Fruit fly (Drosophila melanogaster) whole organism, embryonic: ENCODE measurements around the gene tho2.

ENCODE experiments used
- Adf1 ChIP-seq: fragments of 200-800 bp; sonication (Bioruptor generic); IDR thresholded peaks from 2 replicates; pipeline ENCODE4 v1.3.6; 2022; ENCODE audit warnings: missing biosample characterization, missing genetic modification characterization
- Blimp-1 ChIP-seq: fragments of 200-800 bp; sonication (Bioruptor generic); optimal IDR thresholded peaks from 3 replicates; lab custom pipeline; 2018; ENCODE audit warnings: missing biosample characterization, missing genetic modification characterization, mild to moderate bottlenecking, moderate library complexity, missing genetic modification reagents
- CG10979 ChIP-seq: fragments of 200-800 bp; sonication (Bioruptor generic); optimal IDR thresholded peaks from 2 replicates; lab custom pipeline; 2018; ENCODE audit warnings: missing biosample characterization, mild to moderate bottlenecking, missing genetic modification characterization, moderate library complexity
- CG11723 ChIP-seq: fragments of 200-800 bp; sonication (Bioruptor generic); optimal IDR thresholded peaks from 2 replicates; lab custom pipeline; 2017; ENCODE audit warnings: missing biosample characterization, mild to moderate bottlenecking, missing genetic modification characterization
- CG14014 ChIP-seq: fragments of 200-800 bp; sonication (Bioruptor generic); IDR thresholded peaks from 2 replicates; pipeline ENCODE4 v1.3.6; 2022; ENCODE audit warnings: missing biosample characterization, missing genetic modification characterization
- CG16863 ChIP-seq: fragments of 200-800 bp; sonication (Bioruptor generic); optimal IDR thresholded peaks from 3 replicates; lab custom pipeline; 2016; ENCODE audit warnings: missing biosample characterization, missing genetic modification characterization
- CG17328 ChIP-seq: fragments of 200-800 bp; sonication (Bioruptor generic); IDR thresholded peaks from 2 replicates; pipeline ENCODE4 v1.3.6; 2022; ENCODE audit warnings: missing biosample characterization, missing genetic modification characterization
- CG2712 ChIP-seq: fragments of 200-800 bp; optimal IDR thresholded peaks from 3 replicates; lab custom pipeline; 2019; ENCODE audit warnings: missing biosample characterization, mild to moderate bottlenecking, missing genetic modification characterization, moderate library complexity
- CG30403 ChIP-seq: fragments of 200-800 bp; sonication (Bioruptor generic); optimal IDR thresholded peaks from 3 replicates; lab custom pipeline; 2016; ENCODE audit warnings: missing biosample characterization, missing genetic modification characterization
- CG32532 ChIP-seq: fragments of 200-800 bp; sonication (Bioruptor generic); IDR thresholded peaks from 2 replicates; pipeline ENCODE4 v1.3.6; 2022; ENCODE audit warnings: missing biosample characterization, missing genetic modification characterization
- CG34376 ChIP-seq: fragments of 200-800 bp; sonication (Bioruptor generic); optimal IDR thresholded peaks from 2 replicates; lab custom pipeline; 2018; ENCODE audit warnings: missing biosample characterization, mild to moderate bottlenecking, missing genetic modification characterization
- CG3847 ChIP-seq: fragments of 200-800 bp; sonication (Bioruptor generic); IDR thresholded peaks from 2 replicates; pipeline ENCODE4 v1.3.6; 2022; ENCODE audit warnings: missing biosample characterization, missing genetic modification characterization
- CG42726 ChIP-seq: fragments of 200-800 bp; sonication (Bioruptor generic); IDR thresholded peaks from 2 replicates; pipeline ENCODE4 v1.3.6; 2022; ENCODE audit warnings: missing biosample characterization, missing genetic modification characterization; ENCODE audit not compliant: partially characterized antibody
- CG4404 ChIP-seq: fragments of 200-800 bp; sonication (Bioruptor generic); IDR thresholded peaks from 2 replicates; pipeline ENCODE4 v1.3.6; 2022; ENCODE audit warnings: missing biosample characterization, missing genetic modification characterization
- CG4730 ChIP-seq: fragments of 200-800 bp; sonication (Bioruptor generic); IDR thresholded peaks from 2 replicates; pipeline ENCODE4 v1.3.6; 2022; ENCODE audit warnings: missing biosample characterization, missing genetic modification characterization
- CG4854 ChIP-seq: fragments of 200-800 bp; sonication (Bioruptor generic); optimal IDR thresholded peaks from 2 replicates; lab custom pipeline; 2016; ENCODE audit warnings: missing biosample characterization, missing genetic modification characterization, inconsistent platforms
- CG7271 ChIP-seq: fragments of 200-800 bp; sonication (Bioruptor generic); optimal IDR thresholded peaks from 2 replicates; lab custom pipeline; 2018; ENCODE audit warnings: missing biosample characterization, mild to moderate bottlenecking, missing genetic modification characterization, moderate library complexity
- CG7987 ChIP-seq: fragments of 200-800 bp; sonication (Bioruptor generic); optimal IDR thresholded peaks from 2 replicates; lab custom pipeline; 2018; ENCODE audit warnings: missing biosample characterization, mild to moderate bottlenecking, missing genetic modification characterization, moderate library complexity
- CG8089 ChIP-seq: fragments of 200-800 bp; sonication (Bioruptor generic); optimal IDR thresholded peaks from 3 replicates; lab custom pipeline; 2016; ENCODE audit warnings: missing biosample characterization, missing genetic modification characterization
- CHES-1-like ChIP-seq: fragments of 200-800 bp; sonication (Bioruptor generic); optimal IDR thresholded peaks from 2 replicates; lab custom pipeline; 2016; ENCODE audit warnings: missing biosample characterization, missing genetic modification characterization
- D19A ChIP-seq: fragments of 200-800 bp; optimal IDR thresholded peaks from 3 replicates; lab custom pipeline; 2019; ENCODE audit warnings: missing biosample characterization, mild to moderate bottlenecking, missing genetic modification characterization, moderate library complexity
- Eip74EF ChIP-seq, 2 experiments: fragments of 200-800 bp in 1 of 2; fragments of >200 bp in 1 of 2; sonication (Bioruptor generic) in 1 of 2; optimal IDR thresholded peaks; 2 replicates each; lab custom pipeline; 2017 to 2019; ENCODE audit warnings: missing biosample characterization in 2 of 2, missing genetic modification characterization in 2 of 2, mild to moderate bottlenecking in 1 of 2, moderate library complexity in 1 of 2
- Fer3 ChIP-seq: fragments of 200-800 bp; sonication (Bioruptor generic); optimal IDR thresholded peaks from 2 replicates; lab custom pipeline; 2018; ENCODE audit warnings: missing biosample characterization, mild to moderate bottlenecking, missing genetic modification characterization, moderate library complexity
- HLH54F ChIP-seq: fragments of 200-800 bp; sonication (Bioruptor generic); optimal IDR thresholded peaks from 3 replicates; lab custom pipeline; 2016; ENCODE audit warnings: missing biosample characterization, missing genetic modification characterization
- Hand ChIP-seq: fragments of 200-800 bp; sonication (Bioruptor generic); optimal IDR thresholded peaks from 2 replicates; lab custom pipeline; 2017; ENCODE audit warnings: mild to moderate bottlenecking, missing biosample characterization, missing genetic modification reagents, missing genetic modification characterization
- Hr3 ChIP-seq: fragments of 200-800 bp; sonication (Bioruptor generic); optimal IDR thresholded peaks from 3 replicates; lab custom pipeline; 2016; ENCODE audit warnings: missing biosample characterization, missing genetic modification characterization
- NFAT ChIP-seq: fragments of 200-800 bp; sonication (Bioruptor generic); IDR thresholded peaks from 2 replicates; pipeline ENCODE4 v1.3.6; 2022; ENCODE audit warnings: missing biosample characterization, missing genetic modification characterization
- NK7.1 ChIP-seq: fragments of 200-800 bp; sonication (Bioruptor generic); optimal IDR thresholded peaks from 3 replicates; lab custom pipeline; 2016; ENCODE audit warnings: missing biosample characterization, missing genetic modification characterization
- Nf-YC ChIP-seq: fragments of 200-800 bp; optimal IDR thresholded peaks from 3 replicates; lab custom pipeline; 2019; ENCODE audit warnings: missing biosample characterization, mild to moderate bottlenecking, missing genetic modification characterization, moderate library complexity
- PHDP ChIP-seq: fragments of 200-800 bp; sonication (Bioruptor generic); optimal IDR thresholded peaks from 3 replicates; lab custom pipeline; 2018; ENCODE audit warnings: missing biosample characterization, mild to moderate bottlenecking, missing genetic modification characterization, moderate library complexity
- Sin3A ChIP-seq: fragments of >200 bp; optimal IDR thresholded peaks from 2 replicates; lab custom pipeline; 2018
- Vsx1 ChIP-seq: fragments of 200-800 bp; sonication (Bioruptor generic); optimal IDR thresholded peaks from 2 replicates; lab custom pipeline; 2017; ENCODE audit warnings: missing biosample characterization, mild to moderate bottlenecking, missing genetic modification characterization, missing genetic modification reagents
- bigmax ChIP-seq: fragments of 200-800 bp; sonication (Bioruptor generic); optimal IDR thresholded peaks from 2 replicates; lab custom pipeline; 2018; ENCODE audit warnings: missing biosample characterization, mild to moderate bottlenecking, missing genetic modification characterization
- cad ChIP-seq: fragments of >200 bp; optimal IDR thresholded peaks from 2 replicates; lab custom pipeline; 2017; ENCODE audit warnings: missing biosample characterization, missing genetic modification characterization
- chinmo ChIP-seq: fragments of 200-800 bp; sonication (Bioruptor generic); IDR thresholded peaks from 4 replicates; pipeline ENCODE4 v1.3.6; 2022; ENCODE audit warnings: missing biosample characterization, missing genetic modification characterization; ENCODE audit not compliant: partially characterized antibody
- crc ChIP-seq: fragments of 200-800 bp; sonication (Bioruptor generic); optimal IDR thresholded peaks from 2 replicates; lab custom pipeline; 2016; ENCODE audit warnings: missing biosample characterization, missing genetic modification characterization
- dmrt11E ChIP-seq: fragments of 200-800 bp; sonication (Bioruptor generic); optimal IDR thresholded peaks from 3 replicates; lab custom pipeline; 2018; ENCODE audit warnings: missing biosample characterization, mild to moderate bottlenecking, missing genetic modification characterization, moderate library complexity
- ems ChIP-seq: fragments of 200-800 bp; sonication (Bioruptor generic); optimal IDR thresholded peaks from 3 replicates; lab custom pipeline; 2016; ENCODE audit warnings: missing biosample characterization, missing genetic modification characterization
- gce ChIP-seq: fragments of 200-800 bp; sonication (Bioruptor generic); IDR thresholded peaks from 3 replicates; pipeline ENCODE4 v1.3.6; 2022; ENCODE audit warnings: missing biosample characterization, missing genetic modification characterization
- gfzf ChIP-seq: fragments of 200-800 bp; sonication (Bioruptor generic); optimal IDR thresholded peaks from 2 replicates; lab custom pipeline; 2016; ENCODE audit warnings: missing biosample characterization, mild to moderate bottlenecking, missing genetic modification characterization, moderate library complexity
- grau ChIP-seq: fragments of 200-800 bp; optimal IDR thresholded peaks from 3 replicates; lab custom pipeline; 2019; ENCODE audit warnings: missing biosample characterization, mild to moderate bottlenecking, missing genetic modification characterization, moderate library complexity
- kni ChIP-seq: fragments of 200-800 bp; sonication (Bioruptor generic); optimal IDR thresholded peaks from 3 replicates; lab custom pipeline; 2017; ENCODE audit warnings: mild to moderate bottlenecking, missing biosample characterization, missing genetic modification reagents, missing genetic modification characterization
- lola ChIP-seq, 3 experiments: fragments of >200 bp in 2 of 3; fragments of 200-800 bp in 1 of 3; sonication (Bioruptor generic) in 1 of 3; optimal IDR thresholded peaks; 2 replicates each; lab custom pipeline; 2017 to 2019; ENCODE audit warnings: missing biosample characterization in 3 of 3, missing genetic modification characterization in 3 of 3, mild to moderate bottlenecking in 1 of 3, moderate library complexity in 1 of 3
- maf-S ChIP-seq: fragments of 200-800 bp; sonication (Bioruptor generic); optimal IDR thresholded peaks from 2 replicates; lab custom pipeline; 2016; ENCODE audit warnings: missing biosample characterization, missing genetic modification characterization
- mld ChIP-seq: fragments of 200-800 bp; sonication (Bioruptor generic); IDR thresholded peaks from 3 replicates; pipeline ENCODE4 v1.3.6; 2022; ENCODE audit warnings: missing biosample characterization, missing genetic modification characterization; ENCODE audit not compliant: partially characterized antibody
- peb ChIP-seq: fragments of 200-800 bp; sonication (Bioruptor generic); IDR thresholded peaks from 2 replicates; pipeline ENCODE4 v1.3.6; 2022; ENCODE audit warnings: missing biosample characterization, missing genetic modification characterization
- slp2 ChIP-seq: fragments of 200-800 bp; sonication (Bioruptor generic); optimal IDR thresholded peaks from 2 replicates; lab custom pipeline; 2016; ENCODE audit warnings: missing biosample characterization, missing genetic modification characterization
- sna ChIP-seq: fragments of 200-800 bp; sonication (Bioruptor generic); IDR thresholded peaks from 2 replicates; pipeline ENCODE4 v1.3.6; 2022; ENCODE audit warnings: missing biosample characterization, missing genetic modification characterization; ENCODE audit not compliant: partially characterized antibody
- stwl ChIP-seq: fragments of 200-800 bp; sonication (Bioruptor generic); optimal IDR thresholded peaks from 3 replicates; lab custom pipeline; 2018; ENCODE audit warnings: missing biosample characterization, mild to moderate bottlenecking, missing genetic modification characterization, moderate library complexity
- tin ChIP-seq: fragments of 200-800 bp; sonication (Bioruptor generic); optimal IDR thresholded peaks from 3 replicates; lab custom pipeline; 2016; ENCODE audit warnings: missing biosample characterization, missing genetic modification characterization
- vfl ChIP-seq: fragments of 200-800 bp; sonication (Bioruptor generic); optimal IDR thresholded peaks from 2 replicates; lab custom pipeline; 2016; ENCODE audit warnings: missing biosample characterization, missing genetic modification characterization

The tho2 gene

DNA sequence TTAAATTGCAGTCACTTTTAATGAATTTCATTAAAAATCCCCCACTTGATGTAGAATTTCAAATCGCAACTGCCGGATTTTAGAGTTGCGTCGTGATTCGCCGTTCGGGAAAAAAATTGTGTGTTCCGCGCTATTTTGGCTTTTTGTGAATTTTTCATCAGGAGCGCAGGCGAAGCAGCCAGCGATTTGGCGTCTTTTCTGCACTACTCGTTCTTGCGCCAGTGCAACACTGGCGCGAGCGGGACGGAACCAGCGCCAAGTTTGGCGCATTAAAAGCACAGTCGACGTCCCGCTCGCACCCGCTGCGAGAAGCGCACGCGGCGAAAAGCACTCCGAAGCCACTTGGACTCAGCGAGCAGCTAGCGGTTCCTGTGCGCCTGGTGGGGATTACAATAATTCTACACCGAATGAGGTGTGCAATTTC is 48.4 kb upstream of the tho2 start (continued):
- TF ChIP-seq bigmax (GFP tag; lab: Kevin White, UChicago), result peak; percentile 18
- TF ChIP-seq peb, result no peak
- TF ChIP-seq Eip74EF (GFP tag; optimal IDR thresholded peaks at IDR 0.05; lab: Kevin White, UChicago), result peak in 1 of 2 experiments; percentile 82
- TF ChIP-seq CG7271 (tag; lab: Kevin White, UChicago), result no peak
- TF ChIP-seq kni, result peak; percentile 87
- peak; percentile 26 for TF ChIP-seq vfl
- TF ChIP-seq PHDP (tag; lab: Kevin White, UChicago), result peak; percentile 21
- TF ChIP-seq CG32532, result no peak
- peak; percentile 34 for TF ChIP-seq NK7.1
- peak; percentile 22 for TF ChIP-seq CG10979 (tag; lab: Kevin White, UChicago)
- TF ChIP-seq slp2 (GFP tag; lab: Kevin White, UChicago), result no peak
- TF ChIP-seq Hand, result no peak
- peak; percentile 37 for TF ChIP-seq ems (GFP tag; lab: Kevin White, UChicago)
- TF ChIP-seq CG16863 (GFP tag; lab: Kevin White, UChicago), result no peak
- TF ChIP-seq Fer3, result peak; percentile 28
- no peak for TF ChIP-seq CG3847
- peak; percentile 57 for TF ChIP-seq gfzf (GFP tag; lab: Kevin White, UChicago)
- TF ChIP-seq tin, result no peak
- TF ChIP-seq CG4404, result no peak
- TF ChIP-seq chinmo (GFP tag; lab: Robert Waterston, UW), result no peak
- peak; percentile 84 for TF ChIP-seq CG34376 (GFP tag; lab: Kevin White, UChicago)
- TF ChIP-seq CG4854 (GFP tag; lab: Kevin White, UChicago), result no peak
- no peak for TF ChIP-seq gce
- peak; percentile 47 for TF ChIP-seq grau (tag; lab: Kevin White, UChicago)
- TF ChIP-seq Blimp-1, result no peak
- TF ChIP-seq lola (GFP tag; optimal IDR thresholded peaks at IDR 0.05; lab: Kevin White, UChicago), result no peak
- TF ChIP-seq HLH54F (GFP tag; lab: Kevin White, UChicago), result no peak
- TF ChIP-seq stwl (tag; lab: Kevin White, UChicago), result peak; percentile 67
- TF ChIP-seq dmrt11E, result no peak
- TF ChIP-seq NFAT (GFP tag; lab: Robert Waterston, UW), result no peak
- TF ChIP-seq maf-S (GFP tag; lab: Kevin White, UChicago), result no peak
- TF ChIP-seq CG8089 (GFP tag; lab: Kevin White, UChicago), result peak; percentile 39
- no peak for TF ChIP-seq CG14014 (GFP tag; lab: Robert Waterston, UW)
- peak; percentile 3 for TF ChIP-seq Sin3A (lab: Kevin White, UChicago)
- no peak for TF ChIP-seq Hr3
- TF ChIP-seq sna (GFP tag; lab: Robert Waterston, UW), result no peak
- TF ChIP-seq CG7987 (GFP tag; lab: Kevin White, UChicago), result peak; percentile 70
- TF ChIP-seq Vsx1, result peak; percentile 67
- TF ChIP-seq CG4730, result no peak
- peak; percentile 40 for TF ChIP-seq D19A (tag; lab: Kevin White, UChicago)
- TF ChIP-seq mld (GFP tag; lab: Robert Waterston, UW), result no peak
- no peak for TF ChIP-seq CG42726 (GFP tag; lab: Robert Waterston, UW)
- no peak for TF ChIP-seq Adf1 (GFP tag; lab: Robert Waterston, UW)
- no peak for TF ChIP-seq crc (GFP tag; lab: Kevin White, UChicago)
- no peak for TF ChIP-seq CG30403
- peak; percentile 42 for TF ChIP-seq CG2712
- peak; percentile 3 for TF ChIP-seq CHES-1-like (GFP tag; lab: Kevin White, UChicago)
- TF ChIP-seq CG17328 (GFP tag; lab: Robert Waterston, UW), result no peak
- TF ChIP-seq CG11723 (GFP tag; lab: Kevin White, UChicago), result peak; percentile 49
- no peak for TF ChIP-seq cad (GFP tag; lab: Kevin White, UChicago)
- TF ChIP-seq Nf-YC (tag; lab: Kevin White, UChicago), result peak; percentile 91
